Worm (Caenorhabditis elegans): Measurements from ENCODE around the gene aak-1.

The aak-1 gene

ce11 chrIII:8763111-8763510, 2.2 kb upstream of the aak-1 start:
- peak in 1 of 2 experiments; percentile 45 for TF ChIP-seq lsy-2 (tag; optimal IDR thresholded peaks at IDR 0.05)
- no peak for TF ChIP-seq arid-1 (GFP tag; conservative IDR thresholded peaks at IDR 0.05)

- TF ChIP-seq dmd-6 (GFP tag; IDR thresholded peaks at IDR 0.05): peak; percentile 32
- peak in 1 of 2 experiments; percentile 91 for TF ChIP-seq unc-62 (GFP tag; optimal IDR thresholded peaks at IDR 0.05 in 1 of 2)
- no peak for TF ChIP-seq unc-62 (tag; optimal IDR thresholded peaks at IDR 0.05)
- no peak for TF ChIP-seq daf-8 (GFP tag; IDR thresholded peaks at IDR 0.05)
Observed at ce11 chrIII:8762016-8762415, 1.1 kb upstream of the aak-1 start.

ce11 chrIII:8754682-8755081, 6.2 kb downstream of the aak-1 start, which contains the start of gene tomm-70:
tomm-70 (minus strand) TSS chrIII:8754750.
- no peak for TF ChIP-seq zip-11 (GFP tag; IDR thresholded peaks at IDR 0.05)
- no peak for TF ChIP-seq hlh-11 (tag; optimal IDR thresholded peaks at IDR 0.05)
- TF ChIP-seq T20F7.1 (GFP tag; optimal IDR thresholded peaks at IDR 0.05): peak; percentile 92
- TF ChIP-seq lsy-2 (tag; optimal IDR thresholded peaks at IDR 0.05): peak in 1 of 2 experiments; percentile 43
- TF ChIP-seq mep-1 (tag; optimal IDR thresholded peaks at IDR 0.05): no peak
- TF ChIP-seq R02D3.7 (tag; optimal IDR thresholded peaks at IDR 0.05): peak; percentile 62
- peak; percentile 6 for TF ChIP-seq mes-2 (tag; optimal IDR thresholded peaks at IDR 0.05; ENCODE audit: poor library complexity, severe bottlenecking)
- no peak for TF ChIP-seq Y48G9A.11 (GFP tag; IDR thresholded peaks at IDR 0.05)
- no peak for TF ChIP-seq nhr-6 (tag; optimal IDR thresholded peaks at IDR 0.05)
- no peak for TF ChIP-seq rbr-2 (tag; optimal IDR thresholded peaks at IDR 0.05)
- no peak for TF ChIP-seq F10B5.3 (tag; optimal IDR thresholded peaks at IDR 0.05)
- TF ChIP-seq Y5F2A.4 (GFP tag; optimal IDR thresholded peaks at IDR 0.05): no peak
- TF ChIP-seq snpc-1.2 (GFP tag; IDR thresholded peaks at IDR 0.05): no peak
- TF ChIP-seq egl-43 (GFP tag; IDR thresholded peaks at IDR 0.05): no peak
- peak; percentile 6 for TF ChIP-seq nhr-28 (tag; optimal IDR thresholded peaks at IDR 0.05)
- TF ChIP-seq sdz-12 (GFP tag; optimal IDR thresholded peaks at IDR 0.05): no peak
- no peak for TF ChIP-seq ctbp-1 (GFP tag; IDR thresholded peaks at IDR 0.05)
- TF ChIP-seq daf-16 (GFP tag; optimal IDR thresholded peaks at IDR 0.05): no peak
- peak; percentile 66 for TF ChIP-seq daf-16 (tag; optimal IDR thresholded peaks at IDR 0.05)
- peak; percentile 4 for TF ChIP-seq dve-1 (tag; optimal IDR thresholded peaks at IDR 0.05; ENCODE audit: insufficient read depth)
- TF ChIP-seq mxl-2 (GFP tag; conservative IDR thresholded peaks at IDR 0.05): no peak
- TF ChIP-seq nhr-42 (GFP tag; IDR thresholded peaks at IDR 0.05): no peak
- TF ChIP-seq duxl-1 (tag; optimal IDR thresholded peaks at IDR 0.05; ENCODE audit: poor library complexity): no peak

DNA sequence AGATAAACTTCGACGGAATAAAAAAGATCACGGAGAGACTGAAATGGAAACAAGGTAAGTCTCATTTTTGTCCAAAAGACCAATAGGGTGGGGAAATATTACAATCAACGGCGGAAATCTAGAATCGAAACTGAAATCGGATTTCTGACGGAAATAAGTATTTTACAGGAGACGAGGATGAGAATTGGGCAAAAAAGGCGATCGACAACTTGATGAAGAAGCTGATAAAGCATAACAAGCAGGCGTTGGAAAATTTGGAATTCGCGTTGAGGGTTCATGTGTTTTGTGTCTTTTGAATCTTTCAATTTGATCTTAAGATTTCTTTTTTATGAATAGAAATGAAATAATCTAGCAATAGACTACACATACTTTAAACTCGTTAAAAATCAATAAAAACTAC, 10.3 kb downstream of the aak-1 start, which contains the start of gene ugtp-1:
Gene ugtp-1, minus strand, starts transcription at position 101 of the 400 bp plus-strand sequence.
- TF ChIP-seq lin-39 (tag; optimal IDR thresholded peaks at IDR 0.05): no peak
- TF ChIP-seq ceh-32 (tag; optimal IDR thresholded peaks at IDR 0.05; ENCODE audit: poor library complexity): no peak
- TF ChIP-seq mep-1 (tag; optimal IDR thresholded peaks at IDR 0.05): no peak
- TF ChIP-seq rbr-2 (tag; optimal IDR thresholded peaks at IDR 0.05): no peak
- no peak for TF ChIP-seq Y105C5A.15 (GFP tag; IDR thresholded peaks at IDR 0.05)
- TF ChIP-seq ztf-11 (tag; optimal IDR thresholded peaks at IDR 0.05): no peak
- no peak for TF ChIP-seq spr-1 (tag; optimal IDR thresholded peaks at IDR 0.05)
- no peak for TF ChIP-seq lin-15B (tag; optimal IDR thresholded peaks at IDR 0.05)
- no peak for TF ChIP-seq egl-43 (GFP tag; IDR thresholded peaks at IDR 0.05)
- TF ChIP-seq ces-1 (GFP tag; optimal IDR thresholded peaks at IDR 0.05): no peak
- TF ChIP-seq F26F4.8 (GFP tag; conservative IDR thresholded peaks at IDR 0.05): no peak
- TF ChIP-seq skn-1 (tag; optimal IDR thresholded peaks at IDR 0.05): no peak
- TF ChIP-seq tra-1 (GFP tag; IDR thresholded peaks at IDR 0.05): no peak
- no peak for TF ChIP-seq pha-4 (GFP tag; IDR thresholded peaks at IDR 0.05)
- no peak for TF ChIP-seq pha-4 (tag; optimal IDR thresholded peaks at IDR 0.05)
- no peak for TF ChIP-seq lin-29 (GFP tag; IDR thresholded peaks at IDR 0.05)
- TF ChIP-seq zfp-3 (GFP tag; conservative IDR thresholded peaks at IDR 0.05): no peak

All from whole organism, L4 larva.